Fruit fly (Drosophila melanogaster) whole organism, prepupa: Measurements from ENCODE around the gene upd2.
A peak's percentile ranks its signal among the peaks of the same experiment; 100 is the strongest.

ENCODE experiments used
- Blimp-1 ChIP-seq: fragments of 200-800 bp; sonication (Bioruptor generic); optimal IDR thresholded peaks from 3 replicates; lab custom pipeline; 2017; ENCODE audit warnings: missing biosample characterization, missing genetic modification characterization, mild to moderate bottlenecking, moderate library complexity, missing genetic modification reagents
- CG10631 ChIP-seq: fragments of 200-800 bp; sonication (Bioruptor generic); optimal IDR thresholded peaks from 2 replicates; lab custom pipeline; 2016; ENCODE audit warnings: missing biosample characterization, missing genetic modification characterization
- CG10669 ChIP-seq: fragments of 200-800 bp; sonication (Bioruptor generic); optimal IDR thresholded peaks from 3 replicates; lab custom pipeline; 2018; ENCODE audit warnings: missing biosample characterization, mild to moderate bottlenecking, missing genetic modification characterization, moderate library complexity
- CG11294 ChIP-seq: fragments of 200-800 bp; sonication (Bioruptor generic); IDR thresholded peaks from 2 replicates; pipeline ENCODE4 v1.3.6; 2022; ENCODE audit warnings: missing biosample characterization, missing genetic modification characterization
- CG11762 ChIP-seq: fragments of 200-800 bp; sonication (Bioruptor generic); optimal IDR thresholded peaks from 3 replicates; lab custom pipeline; 2016; ENCODE audit warnings: missing biosample characterization, missing genetic modification characterization; ENCODE audit not compliant: insufficient read depth
- CG11902 ChIP-seq: fragments of 200-800 bp; sonication (Bioruptor generic); optimal IDR thresholded peaks from 3 replicates; lab custom pipeline; 2016; ENCODE audit warnings: missing biosample characterization, missing genetic modification characterization
- CG15336 ChIP-seq: fragments of 200-800 bp; sonication (Bioruptor generic); IDR thresholded peaks from 2 replicates; pipeline ENCODE4 v1.3.6; 2022; ENCODE audit warnings: missing biosample characterization, missing genetic modification characterization
- CG1621 ChIP-seq: fragments of 200-800 bp; sonication (Bioruptor generic); optimal IDR thresholded peaks from 3 replicates; lab custom pipeline; 2018; ENCODE audit warnings: missing biosample characterization, mild to moderate bottlenecking, missing genetic modification characterization
- CG16779 ChIP-seq: fragments of 200-800 bp; sonication (Bioruptor generic); optimal IDR thresholded peaks from 3 replicates; lab custom pipeline; 2017; ENCODE audit warnings: missing biosample characterization, mild to moderate bottlenecking, missing genetic modification characterization
- CG3032 ChIP-seq: fragments of 200-800 bp; optimal IDR thresholded peaks from 2 replicates; lab custom pipeline; 2019; ENCODE audit warnings: missing biosample characterization, mild to moderate bottlenecking, missing genetic modification characterization, moderate library complexity
- CG31627 ChIP-seq: fragments of 200-800 bp; sonication (Bioruptor generic); optimal IDR thresholded peaks from 3 replicates; lab custom pipeline; 2016; ENCODE audit warnings: missing biosample characterization, missing genetic modification characterization
- CG32006 ChIP-seq: fragments of 200-800 bp; sonication (Bioruptor generic); optimal IDR thresholded peaks from 3 replicates; lab custom pipeline; 2017; ENCODE audit warnings: missing biosample characterization, mild to moderate bottlenecking, missing genetic modification characterization
- CG34406 ChIP-seq: fragments of 200-800 bp; sonication (Bioruptor generic); optimal IDR thresholded peaks from 3 replicates; lab custom pipeline; 2016; ENCODE audit warnings: missing biosample characterization, missing genetic modification characterization
- CG6163 ChIP-seq: fragments of 200-800 bp; sonication (Bioruptor generic); IDR thresholded peaks from 3 replicates; pipeline ENCODE4 v1.3.6; 2022; ENCODE audit warnings: missing biosample characterization, missing genetic modification characterization
- CG6276 ChIP-seq: fragments of 200-800 bp; sonication (Bioruptor generic); optimal IDR thresholded peaks from 2 replicates; lab custom pipeline; 2017; ENCODE audit warnings: missing biosample characterization, mild to moderate bottlenecking, missing genetic modification characterization
- CG7368 ChIP-seq: fragments of 200-800 bp; sonication (Bioruptor generic); optimal IDR thresholded peaks from 3 replicates; lab custom pipeline; 2016; ENCODE audit warnings: missing biosample characterization, missing genetic modification characterization
- CG8119 ChIP-seq: fragments of 200-800 bp; sonication (Bioruptor generic); IDR thresholded peaks from 3 replicates; pipeline ENCODE4 v1.3.6; 2022; ENCODE audit warnings: missing biosample characterization, missing genetic modification characterization
- CG8319 ChIP-seq: fragments of 200-800 bp; sonication (Bioruptor generic); optimal IDR thresholded peaks from 3 replicates; lab custom pipeline; 2016; ENCODE audit warnings: missing biosample characterization, missing genetic modification characterization
- CG9139 ChIP-seq: fragments of 200-800 bp; sonication (Bioruptor generic); optimal IDR thresholded peaks from 3 replicates; lab custom pipeline; 2017; ENCODE audit warnings: missing biosample characterization, mild to moderate bottlenecking, missing genetic modification characterization
- Eip75B ChIP-seq: fragments of 200-800 bp; sonication (Bioruptor generic); optimal IDR thresholded peaks from 3 replicates; lab custom pipeline; 2016; ENCODE audit warnings: missing biosample characterization, missing genetic modification characterization
- Eip78C ChIP-seq: fragments of 200-800 bp; sonication (Bioruptor generic); peaks from one replicate; lab custom pipeline; 2016; ENCODE audit warnings: missing biosample characterization, missing genetic modification characterization
- Eip93F ChIP-seq: fragments of 200-800 bp; sonication (Bioruptor generic); optimal IDR thresholded peaks from 2 replicates; lab custom pipeline; 2016; ENCODE audit warnings: missing biosample characterization, mild to moderate bottlenecking, missing genetic modification characterization
- Ets21C ChIP-seq: fragments of 200-800 bp; sonication (Bioruptor generic); optimal IDR thresholded peaks from 3 replicates; lab custom pipeline; 2016; ENCODE audit warnings: missing biosample characterization, missing genetic modification characterization
- Gug ChIP-seq: fragments of 200-800 bp; sonication (Bioruptor generic); IDR thresholded peaks from 2 replicates; pipeline ENCODE4 v1.3.6; 2022; ENCODE audit warnings: missing biosample characterization, missing genetic modification characterization
- Hr38 ChIP-seq: sonication (Bioruptor generic); optimal IDR thresholded peaks from 2 replicates; lab custom pipeline; 2016; ENCODE audit warnings: missing biosample characterization, missing genetic modification characterization
- Hr39 ChIP-seq: fragments of 200-800 bp; sonication (Bioruptor generic); optimal IDR thresholded peaks from 2 replicates; lab custom pipeline; 2016; ENCODE audit warnings: missing biosample characterization, missing genetic modification characterization
- Hr4 ChIP-seq: fragments of 200-800 bp; sonication (Bioruptor generic); optimal IDR thresholded peaks from 3 replicates; lab custom pipeline; 2016; ENCODE audit warnings: missing biosample characterization, missing genetic modification characterization
- Met ChIP-seq: fragments of 200-800 bp; sonication (Bioruptor generic); optimal IDR thresholded peaks from 3 replicates; lab custom pipeline; 2016; ENCODE audit warnings: missing biosample characterization, missing genetic modification characterization
- OdsH ChIP-seq: fragments of 200-800 bp; sonication (Bioruptor generic); optimal IDR thresholded peaks from 3 replicates; lab custom pipeline; 2016; ENCODE audit warnings: missing biosample characterization, missing genetic modification characterization
- Smox ChIP-seq: fragments of 200-800 bp; sonication (Bioruptor generic); optimal IDR thresholded peaks from 3 replicates; lab custom pipeline; 2016; ENCODE audit warnings: missing biosample characterization, missing genetic modification characterization
- Sox102F ChIP-seq: fragments of 200-800 bp; sonication (Bioruptor generic); optimal IDR thresholded peaks from 2 replicates; lab custom pipeline; 2016; ENCODE audit warnings: missing biosample characterization, mild to moderate bottlenecking, missing genetic modification characterization
- Sox14 ChIP-seq: fragments of 200-800 bp; sonication (Bioruptor generic); optimal IDR thresholded peaks from 3 replicates; lab custom pipeline; 2016; ENCODE audit warnings: missing biosample characterization, missing genetic modification characterization
- Sox15 ChIP-seq: fragments of 200-800 bp; sonication (Bioruptor generic); optimal IDR thresholded peaks from 3 replicates; lab custom pipeline; 2016; ENCODE audit warnings: missing biosample characterization, missing genetic modification characterization
- achi ChIP-seq: fragments of 200-800 bp; sonication (Bioruptor generic); optimal IDR thresholded peaks from 3 replicates; lab custom pipeline; 2016; ENCODE audit warnings: missing biosample characterization, missing genetic modification characterization
- acj6 ChIP-seq: fragments of 200-800 bp; sonication (Bioruptor generic); optimal IDR thresholded peaks from 3 replicates; lab custom pipeline; 2016; ENCODE audit warnings: missing biosample characterization, missing genetic modification characterization
- dac ChIP-seq: fragments of 200-800 bp; sonication (Bioruptor generic); optimal IDR thresholded peaks from 2 replicates; lab custom pipeline; 2017; ENCODE audit warnings: missing biosample characterization, mild to moderate bottlenecking, missing genetic modification characterization
- eg ChIP-seq: fragments of 200-800 bp; sonication (Bioruptor generic); IDR thresholded peaks from 3 replicates; pipeline ENCODE4 v1.3.6; 2022; ENCODE audit warnings: missing biosample characterization, missing genetic modification characterization
- esn ChIP-seq: fragments of 200-800 bp; sonication (Bioruptor generic); optimal IDR thresholded peaks from 2 replicates; lab custom pipeline; 2016; ENCODE audit warnings: missing biosample characterization, mild to moderate bottlenecking, missing genetic modification characterization, moderate library complexity
- fd85E ChIP-seq: fragments of 200-800 bp; sonication (Bioruptor generic); optimal IDR thresholded peaks from 3 replicates; lab custom pipeline; 2016; ENCODE audit warnings: missing biosample characterization, missing genetic modification characterization
- fkh ChIP-seq: fragments of 200-800 bp; sonication (Bioruptor generic); optimal IDR thresholded peaks from 3 replicates; lab custom pipeline; 2017; ENCODE audit warnings: missing biosample characterization, mild to moderate bottlenecking, missing genetic modification characterization, moderate library complexity
- lz ChIP-seq: fragments of 200-800 bp; sonication (Bioruptor generic); optimal IDR thresholded peaks from 3 replicates; lab custom pipeline; 2016; ENCODE audit warnings: missing biosample characterization, missing genetic modification characterization
- net ChIP-seq: fragments of 200-800 bp; sonication (Bioruptor generic); optimal IDR thresholded peaks from 3 replicates; lab custom pipeline; 2016; ENCODE audit warnings: missing biosample characterization, missing genetic modification characterization
- pdm3 ChIP-seq: fragments of 200-800 bp; sonication (Bioruptor generic); optimal IDR thresholded peaks from 3 replicates; lab custom pipeline; 2016; ENCODE audit warnings: missing biosample characterization, missing genetic modification characterization
- svp ChIP-seq: fragments of 200-800 bp; sonication (Bioruptor generic); peaks from one replicate; lab custom pipeline; 2016; ENCODE audit warnings: missing biosample characterization, missing genetic modification characterization
- topi ChIP-seq: fragments of 200-800 bp; sonication (Bioruptor generic); optimal IDR thresholded peaks from 3 replicates; lab custom pipeline; 2016; ENCODE audit warnings: missing biosample characterization, missing genetic modification characterization
- vri ChIP-seq: fragments of 200-800 bp; sonication (Bioruptor generic); optimal IDR thresholded peaks from 3 replicates; lab custom pipeline; 2016; ENCODE audit warnings: missing biosample characterization, mild to moderate bottlenecking, missing genetic modification characterization

Gene upd2

dm6 chrX:18272422-18272821 lies 29.3 kb upstream of the upd2 start (continued):
- TF ChIP-seq Eip93F (GFP tag; lab: Kevin White, UChicago): no peak
- TF ChIP-seq CG6276 (GFP tag; lab: Kevin White, UChicago): peak; percentile 46
- TF ChIP-seq eg: no peak
- peak; percentile 9 for TF ChIP-seq dac (GFP tag; lab: Kevin White, UChicago)
- TF ChIP-seq CG9139 (GFP tag; lab: Kevin White, UChicago): peak; percentile 18
- TF ChIP-seq CG31627 (GFP tag; lab: Kevin White, UChicago): peak; percentile 15
- peak; percentile 13 for TF ChIP-seq Eip75B (GFP tag; lab: Kevin White, UChicago)
- TF ChIP-seq pdm3 (GFP tag; lab: Kevin White, UChicago): peak; percentile 46
- TF ChIP-seq Hr39 (GFP tag; lab: Kevin White, UChicago): no peak
- TF ChIP-seq topi (GFP tag; lab: Kevin White, UChicago): peak; percentile 61
- TF ChIP-seq Ets21C (GFP tag; lab: Kevin White, UChicago): no peak
- TF ChIP-seq Met (GFP tag; lab: Kevin White, UChicago): peak; percentile 45
- no peak for TF ChIP-seq Gug (GFP tag; lab: Robert Waterston, UW)
- TF ChIP-seq acj6 (GFP tag; lab: Kevin White, UChicago): peak; percentile 66
- TF ChIP-seq CG11762: peak; percentile 14

DNA sequence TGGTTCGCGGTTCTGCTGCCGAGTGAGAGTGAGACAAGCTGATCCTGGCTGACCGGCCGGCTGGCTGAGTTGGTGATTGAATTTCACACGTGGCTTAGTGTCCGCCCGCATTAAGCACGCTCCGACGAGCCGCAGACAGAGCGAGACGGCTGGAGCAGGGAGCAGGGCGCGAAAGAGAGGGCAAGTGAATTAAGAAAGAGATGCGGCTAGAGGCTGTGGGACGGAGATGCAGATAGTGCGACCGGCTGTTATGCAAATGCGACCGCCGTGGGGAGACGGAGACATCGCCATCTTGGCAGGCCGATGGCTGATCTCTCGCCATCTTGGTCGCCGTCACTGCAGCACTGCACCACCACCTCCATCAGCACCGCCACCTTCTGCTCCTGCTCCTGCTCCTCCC lies 23.8 kb upstream of the upd2 start:
- no peak for TF ChIP-seq fd85E
- peak; percentile 9 for TF ChIP-seq CG1621 (tag; lab: Kevin White, UChicago)
- no peak for TF ChIP-seq Blimp-1 (GFP tag; lab: Kevin White, UChicago)

- TF ChIP-seq CG7368 (GFP tag; lab: Kevin White, UChicago) (no peak), CG34406 (GFP tag; lab: Kevin White, UChicago) (no peak), Hr39 (GFP tag; lab: Kevin White, UChicago) (peak; percentile 16), CG1621 (tag; lab: Kevin White, UChicago) (no peak), esn (GFP tag; lab: Kevin White, UChicago) (peak; percentile 38), Met (GFP tag; lab: Kevin White, UChicago) (peak; percentile 36), Ets21C (GFP tag; lab: Kevin White, UChicago) (no peak), CG32006 (GFP tag; lab: Kevin White, UChicago) (no peak), Smox (GFP tag; lab: Kevin White, UChicago) (peak; percentile 22), svp (GFP tag; lab: Kevin White, UChicago) (peak; percentile 70), topi (GFP tag; lab: Kevin White, UChicago) (peak; percentile 29), CG16779 (tag; lab: Kevin White, UChicago) (no peak), Eip78C (GFP tag; lab: Kevin White, UChicago) (no peak)
- TF ChIP-seq, all 60 proteins: peak for 6
Observed at dm6 chrX:18263382-18263781, 20.3 kb upstream of the upd2 start.

- no peak for TF ChIP-seq Hr38 (GFP tag; lab: Kevin White, UChicago)
- TF ChIP-seq net (GFP tag; lab: Kevin White, UChicago): no peak
- no peak for TF ChIP-seq Sox102F
- TF ChIP-seq lz (GFP tag; lab: Kevin White, UChicago): no peak
- TF ChIP-seq CG8319: no peak
- TF ChIP-seq CG10631 (GFP tag; lab: Kevin White, UChicago): peak; percentile 7
- no peak for TF ChIP-seq pdm3 (GFP tag; lab: Kevin White, UChicago)
- TF ChIP-seq CG7368 (GFP tag; lab: Kevin White, UChicago): no peak
- 0 out of 3 replicates have a peak, but pooled peaks have one; percentile 19 for TF ChIP-seq CG8119 (GFP tag; lab: Robert Waterston, UW)
- no peak for TF ChIP-seq CG11294
- no peak for TF ChIP-seq Ets21C (GFP tag; lab: Kevin White, UChicago)
- TF ChIP-seq CG6163 (GFP tag; lab: Robert Waterston, UW): no peak
- no peak for TF ChIP-seq esn (GFP tag; lab: Kevin White, UChicago)
- TF ChIP-seq CG11902 (GFP tag; lab: Kevin White, UChicago): no peak
- no peak for TF ChIP-seq CG6276 (GFP tag; lab: Kevin White, UChicago)
- TF ChIP-seq Hr4 (GFP tag; lab: Kevin White, UChicago): no peak
- no peak for TF ChIP-seq CG15336 (GFP tag; lab: Robert Waterston, UW)
- no peak for TF ChIP-seq CG11762
- TF ChIP-seq achi (GFP tag; lab: Kevin White, UChicago): no peak
- no peak for TF ChIP-seq Sox14 (GFP tag; lab: Kevin White, UChicago)
- TF ChIP-seq OdsH (GFP tag; lab: Kevin White, UChicago): no peak
- TF ChIP-seq topi (GFP tag; lab: Kevin White, UChicago): no peak
- no peak for TF ChIP-seq CG10669
- no peak for TF ChIP-seq vri
- TF ChIP-seq Eip78C (GFP tag; lab: Kevin White, UChicago): peak; percentile 76
- no peak for TF ChIP-seq fkh (GFP tag; lab: Kevin White, UChicago)
- no peak for TF ChIP-seq Sox15 (GFP tag; lab: Kevin White, UChicago)
- peak; percentile 18 for TF ChIP-seq CG3032
Observed at dm6 chrX:18262151-18262550, 19.1 kb upstream of the upd2 start.
